Fruit fly (Drosophila melanogaster) whole organism, embryonic: Measurements from ENCODE around the gene Ppt2.

Experiments
- Awh ChIP-seq: fragments of 200-800 bp; sonication (Bioruptor generic); IDR thresholded peaks from 2 replicates; pipeline ENCODE4, ENCODE4 v1.3.6; 2022; ENCODE audit warnings: missing biosample characterization, missing genetic modification characterization
- B-H2 ChIP-seq: fragments of 200-800 bp; sonication (Bioruptor generic); optimal IDR thresholded peaks from 2 replicates; lab custom pipeline; 2018; ENCODE audit warnings: missing biosample characterization, mild to moderate bottlenecking, missing genetic modification characterization
- CG11504 ChIP-seq: fragments of 200-800 bp; sonication (Bioruptor generic); optimal IDR thresholded peaks from 3 replicates; lab custom pipeline; 2019; ENCODE audit warnings: missing biosample characterization, mild to moderate bottlenecking, missing genetic modification characterization, moderate library complexity
- CG14667 ChIP-seq: fragments of 200-800 bp; sonication (Bioruptor generic); IDR thresholded peaks from 2 replicates; pipeline ENCODE4 v1.3.6; 2022; ENCODE audit warnings: missing biosample characterization, missing genetic modification characterization
- CG14965 ChIP-seq: fragments of 200-800 bp; sonication (Bioruptor generic); optimal IDR thresholded peaks from 2 replicates; lab custom pipeline; 2016; ENCODE audit warnings: missing biosample characterization, missing genetic modification characterization, borderline replicate concordance
- CG1529 ChIP-seq: fragments of 200-800 bp; sonication (Bioruptor generic); optimal IDR thresholded peaks from 3 replicates; lab custom pipeline; 2018; ENCODE audit warnings: missing biosample characterization, missing genetic modification characterization
- CG15601 ChIP-seq: fragments of 200-800 bp; sonication (Bioruptor generic); optimal IDR thresholded peaks from 3 replicates; lab custom pipeline; 2019; ENCODE audit warnings: missing biosample characterization, mild to moderate bottlenecking, missing genetic modification characterization, moderate library complexity
- CG16813 ChIP-seq: fragments of 200-800 bp; sonication (Bioruptor generic); IDR thresholded peaks from 3 replicates; pipeline ENCODE4 v1.3.6; 2022; ENCODE audit warnings: missing biosample characterization, missing genetic modification characterization; ENCODE audit not compliant: partially characterized antibody
- CG18599 ChIP-seq: fragments of 200-800 bp; sonication (Bioruptor generic); optimal IDR thresholded peaks from 3 replicates; lab custom pipeline; 2017; ENCODE audit warnings: missing biosample characterization, missing genetic modification characterization, mild to moderate bottlenecking, moderate library complexity, missing genetic modification reagents
- CG18764 ChIP-seq: fragments of 200-800 bp; sonication (Bioruptor generic); optimal IDR thresholded peaks from 3 replicates; lab custom pipeline; 2016; ENCODE audit warnings: missing biosample characterization, missing genetic modification characterization
- CG2199 ChIP-seq: fragments of 200-800 bp; sonication (Bioruptor generic); IDR thresholded peaks from 3 replicates; pipeline ENCODE4 v1.3.6; 2022; ENCODE audit warnings: missing biosample characterization, missing genetic modification characterization
- CG32532 ChIP-seq: fragments of 200-800 bp; sonication (Bioruptor generic); IDR thresholded peaks from 2 replicates; pipeline ENCODE4 v1.3.6; 2022; ENCODE audit warnings: missing biosample characterization, missing genetic modification characterization
- CG3281 ChIP-seq: fragments of 200-800 bp; sonication (Bioruptor generic); optimal IDR thresholded peaks from 3 replicates; lab custom pipeline; 2017; ENCODE audit warnings: missing biosample characterization, mild to moderate bottlenecking, missing genetic modification characterization
- CG5953 ChIP-seq: fragments of 200-800 bp; sonication (Bioruptor generic); IDR thresholded peaks from 2 replicates; pipeline ENCODE4 v1.3.6; 2022; ENCODE audit warnings: missing biosample characterization, missing genetic modification characterization
- CG7271 ChIP-seq: fragments of 200-800 bp; sonication (Bioruptor generic); optimal IDR thresholded peaks from 2 replicates; lab custom pipeline; 2018; ENCODE audit warnings: missing biosample characterization, mild to moderate bottlenecking, missing genetic modification characterization, moderate library complexity
- CG7963 ChIP-seq: fragments of 200-800 bp; sonication (Bioruptor generic); IDR thresholded peaks from 3 replicates; pipeline ENCODE4 v1.3.6; 2022; ENCODE audit warnings: missing biosample characterization, missing genetic modification characterization; ENCODE audit not compliant: partially characterized antibody
- CG8290 ChIP-seq, 3 experiments: fragments of 200-800 bp; sonication (Bioruptor generic); optimal IDR thresholded peaks; 2 replicates each; lab custom pipeline; 2016 to 2019; ENCODE audit warnings: missing biosample characterization in 3 of 3, missing genetic modification characterization in 3 of 3, mild to moderate bottlenecking in 2 of 3, moderate library complexity in 1 of 3
- CG9932 ChIP-seq: fragments of 200-800 bp; sonication (Bioruptor generic); IDR thresholded peaks from 2 replicates; pipeline ENCODE4 v1.3.6; 2022; ENCODE audit warnings: missing biosample characterization, missing genetic modification characterization
- CHES-1-like ChIP-seq: fragments of 200-800 bp; sonication (Bioruptor generic); optimal IDR thresholded peaks from 2 replicates; lab custom pipeline; 2016; ENCODE audit warnings: missing biosample characterization, missing genetic modification characterization
- CTCF ChIP-seq: fragments of 200-800 bp; sonication (Bioruptor generic); optimal IDR thresholded peaks from 2 replicates; lab custom pipeline; 2017; ENCODE audit warnings: missing biosample characterization, mild to moderate bottlenecking, missing genetic modification characterization, moderate library complexity
- Dfd ChIP-seq, 2 experiments: fragments of >200 bp; optimal IDR thresholded peaks; 2 replicates each; lab custom pipeline; 2017; ENCODE audit warnings: missing biosample characterization in 2 of 2, missing genetic modification characterization in 2 of 2
- Ets97D ChIP-seq: fragments of 200-800 bp; sonication (Bioruptor generic); optimal IDR thresholded peaks from 3 replicates; lab custom pipeline; 2016; ENCODE audit warnings: missing biosample characterization, missing genetic modification characterization
- Gug ChIP-seq: fragments of 200-800 bp; sonication (Bioruptor generic); IDR thresholded peaks from 4 replicates; pipeline ENCODE4 v1.3.6; 2022; ENCODE audit warnings: missing biosample characterization, missing genetic modification characterization
- Kr ChIP-seq: fragments of 200-800 bp; sonication (Bioruptor generic); optimal IDR thresholded peaks from 2 replicates; lab custom pipeline; 2017; ENCODE audit warnings: missing biosample characterization, mild to moderate bottlenecking, missing genetic modification characterization
- Side ChIP-seq: fragments of 200-800 bp; sonication (Bioruptor generic); optimal IDR thresholded peaks from 2 replicates; lab custom pipeline; 2016; ENCODE audit warnings: missing biosample characterization, missing genetic modification characterization
- Sry-β ChIP-seq: fragments of 200-800 bp; sonication (Bioruptor generic); optimal IDR thresholded peaks from 2 replicates; lab custom pipeline; 2018; ENCODE audit warnings: missing biosample characterization, mild to moderate bottlenecking, missing genetic modification characterization, moderate library complexity
- YL-1 ChIP-seq: fragments of 200-800 bp; sonication (Bioruptor generic); optimal IDR thresholded peaks from 3 replicates; lab custom pipeline; 2017; ENCODE audit warnings: missing biosample characterization, mild to moderate bottlenecking, missing genetic modification characterization
- abd-A ChIP-seq: fragments of 200-800 bp; sonication (Bioruptor generic); optimal IDR thresholded peaks from 3 replicates; lab custom pipeline; 2019; ENCODE audit warnings: missing biosample characterization, mild to moderate bottlenecking, missing genetic modification characterization, moderate library complexity
- al ChIP-seq: fragments of 200-800 bp; sonication (Bioruptor generic); IDR thresholded peaks from 2 replicates; pipeline ENCODE4 v1.3.6; 2022; ENCODE audit warnings: missing biosample characterization, missing genetic modification characterization
- ap ChIP-seq: fragments of 200-800 bp; sonication (Bioruptor generic); IDR thresholded peaks from 2 replicates; pipeline ENCODE4 v1.3.6; 2022; ENCODE audit warnings: missing biosample characterization, missing genetic modification characterization
- ato ChIP-seq: fragments of 200-800 bp; sonication (Bioruptor generic); IDR thresholded peaks from 2 replicates; pipeline ENCODE4 v1.3.6; 2022; ENCODE audit warnings: missing biosample characterization, missing genetic modification characterization; ENCODE audit not compliant: partially characterized antibody
- bab2 ChIP-seq: fragments of 200-800 bp; sonication (Bioruptor generic); optimal IDR thresholded peaks from 2 replicates; lab custom pipeline; 2016; ENCODE audit warnings: missing biosample characterization, missing genetic modification characterization
- btn ChIP-seq: fragments of 200-800 bp; sonication (Bioruptor generic); optimal IDR thresholded peaks from 2 replicates; lab custom pipeline; 2016; ENCODE audit warnings: missing biosample characterization, missing genetic modification characterization
- dati ChIP-seq: fragments of 200-800 bp; sonication (Bioruptor generic); IDR thresholded peaks from 2 replicates; pipeline ENCODE4 v1.3.6; 2022; ENCODE audit warnings: missing biosample characterization, missing genetic modification characterization
- ewg ChIP-seq: fragments of 200-800 bp; sonication (Bioruptor generic); optimal IDR thresholded peaks from 3 replicates; lab custom pipeline; 2017; ENCODE audit warnings: mild to moderate bottlenecking, missing biosample characterization, missing genetic modification reagents, missing genetic modification characterization
- eyg ChIP-seq: fragments of 200-800 bp; sonication (Bioruptor generic); optimal IDR thresholded peaks from 3 replicates; lab custom pipeline; 2016; ENCODE audit warnings: missing biosample characterization, missing genetic modification characterization
- gcm2 ChIP-seq: fragments of 200-800 bp; sonication (Bioruptor generic); optimal IDR thresholded peaks from 2 replicates; lab custom pipeline; 2016; ENCODE audit warnings: missing biosample characterization, missing genetic modification characterization
- h ChIP-seq: fragments of >200 bp; optimal IDR thresholded peaks from 2 replicates; lab custom pipeline; 2017
- mam ChIP-seq: fragments of 200-800 bp; sonication (Bioruptor generic); optimal IDR thresholded peaks from 3 replicates; lab custom pipeline; 2016; ENCODE audit warnings: missing biosample characterization, missing genetic modification characterization
- onecut ChIP-seq: fragments of 200-800 bp; sonication (Bioruptor generic); IDR thresholded peaks from 2 replicates; pipeline ENCODE4 v1.3.6; 2022; ENCODE audit warnings: missing biosample characterization, missing genetic modification characterization
- pan ChIP-seq, 4 experiments: fragments of >200 bp in 3 of 4; fragments of 200-800 bp in 1 of 4; sonication (Bioruptor generic) in 1 of 4; optimal IDR thresholded peaks in 3 of 4; IDR thresholded peaks in 1 of 4; 2 replicates each; pipeline versions ENCODE4 v1.3.6 to Lab custom; 2017 to 2022; ENCODE audit warnings: missing biosample characterization in 2 of 4, missing genetic modification characterization in 2 of 4, mixed read lengths in 1 of 4
- pita ChIP-seq: fragments of 200-800 bp; sonication (Bioruptor generic); optimal IDR thresholded peaks from 2 replicates; lab custom pipeline; 2017; ENCODE audit warnings: missing biosample characterization, mild to moderate bottlenecking, missing genetic modification characterization
- ro ChIP-seq: fragments of 200-800 bp; sonication (Bioruptor generic); IDR thresholded peaks from 2 replicates; pipeline ENCODE4 v1.3.6; 2022; ENCODE audit warnings: missing biosample characterization, missing genetic modification characterization
- run ChIP-seq: fragments of 200-800 bp; sonication (Bioruptor generic); optimal IDR thresholded peaks from 3 replicates; lab custom pipeline; 2018; ENCODE audit warnings: missing biosample characterization, mild to moderate bottlenecking, missing genetic modification characterization
- sens ChIP-seq: fragments of 200-800 bp; sonication (Bioruptor generic); peaks from one replicate; lab custom pipeline; 2016; ENCODE audit warnings: missing biosample characterization, missing genetic modification characterization
- sens-2 ChIP-seq: fragments of 200-800 bp; sonication (Bioruptor generic); IDR thresholded peaks from 2 replicates; pipeline ENCODE4 v1.3.6; 2022; ENCODE audit warnings: missing biosample characterization, missing genetic modification characterization
- seq ChIP-seq: fragments of 200-800 bp; sonication (Bioruptor generic); IDR thresholded peaks from 2 replicates; pipeline ENCODE4 v1.3.6; 2022; ENCODE audit warnings: missing biosample characterization, missing genetic modification characterization
- sna ChIP-seq: fragments of 200-800 bp; sonication (Bioruptor generic); IDR thresholded peaks from 2 replicates; pipeline ENCODE4 v1.3.6; 2022; ENCODE audit warnings: missing biosample characterization, missing genetic modification characterization; ENCODE audit not compliant: partially characterized antibody
- stc ChIP-seq: fragments of 200-800 bp; sonication (Bioruptor generic); IDR thresholded peaks from 2 replicates; pipeline ENCODE4 v1.3.6; 2022; ENCODE audit warnings: missing biosample characterization, missing genetic modification characterization
- tio ChIP-seq: fragments of 200-800 bp; sonication (Bioruptor generic); optimal IDR thresholded peaks from 2 replicates; lab custom pipeline; 2017; ENCODE audit warnings: missing biosample characterization, missing genetic modification characterization, inconsistent platforms

The Ppt2 gene

dm6 chr2L:11268933-11269631, 11.0 kb upstream of the Ppt2 start, which contains the start of gene cmet (continued):
- TF ChIP-seq CG14965 (no peak), Sry-β (GFP tag; lab: Kevin White, UChicago) (no peak), CG18764 (GFP tag; lab: Kevin White, UChicago) (peak; percentile 23), Dfd (GFP tag; optimal IDR thresholded peaks at IDR 0.05; lab: Kevin White, UChicago) (no peak), CHES-1-like (GFP tag; lab: Kevin White, UChicago) (peak; percentile 73), Awh (GFP tag; lab: Robert Waterston, UW) (no peak), btn (GFP tag; lab: Kevin White, UChicago) (no peak), CG1529 (GFP tag; lab: Kevin White, UChicago) (no peak), CG5953 (GFP tag; lab: Robert Waterston, UW) (no peak), pan (optimal IDR thresholded peaks at IDR 0.05; lab: Kevin White, UChicago) (no peak), pan (GFP tag; optimal IDR thresholded peaks at IDR 0.05 in 1 of 2, IDR thresholded peaks at IDR 0.05 in 1 of 2) (peak in 1 of 2 experiments; percentile 9), CG15601 (tag; lab: Kevin White, UChicago) (peak; percentile 43), run (no peak), ewg (GFP tag; lab: Kevin White, UChicago) (peak; percentile 30), CG2199 (GFP tag; lab: Robert Waterston, UW) (no peak), Side (GFP tag; lab: Kevin White, UChicago) (peak; percentile 42), CG3281 (GFP tag; lab: Kevin White, UChicago) (no peak), CTCF (no peak), gcm2 (GFP tag; lab: Kevin White, UChicago) (no peak), CG7963 (GFP tag; lab: Robert Waterston, UW) (peak; percentile 97), ap (GFP tag; lab: Robert Waterston, UW) (no peak), ato (GFP tag; lab: Robert Waterston, UW) (peak; percentile 97), onecut (GFP tag; lab: Robert Waterston, UW) (no peak), al (GFP tag; lab: Robert Waterston, UW) (peak; percentile 41; the same call in 1 of the 2 replicates), mam (GFP tag; lab: Kevin White, UChicago) (peak; percentile 78), Ets97D (GFP tag; lab: Kevin White, UChicago) (peak; percentile 79), CG8290 (GFP tag; optimal IDR thresholded peaks at IDR 0.05; lab: Kevin White, UChicago) (peak; percentile 16), CG8290 (tag; optimal IDR thresholded peaks at IDR 0.05; lab: Kevin White, UChicago) (no peak), eyg (GFP tag; lab: Kevin White, UChicago) (peak; percentile 44), CG7271 (tag; lab: Kevin White, UChicago) (no peak), CG32532 (peak; percentile 71), B-H2 (GFP tag; lab: Kevin White, UChicago) (peak; percentile 12), tio (GFP tag; lab: Kevin White, UChicago) (peak; percentile 50), ro (no peak), sens (peak; percentile 93), CG16813 (GFP tag; lab: Robert Waterston, UW) (peak; percentile 92), CG9932 (GFP tag; lab: Robert Waterston, UW) (peak; percentile 75), CG14667 (GFP tag; lab: Robert Waterston, UW) (no peak), pita (GFP tag; lab: Kevin White, UChicago) (no peak), sens-2 (GFP tag; lab: Robert Waterston, UW) (no peak), CG18599 (GFP tag; lab: Kevin White, UChicago) (peak; percentile 20), seq (no peak), h (lab: Kevin White, UChicago) (no peak), sna (GFP tag; lab: Robert Waterston, UW) (peak; percentile 86), Gug (GFP tag; lab: Robert Waterston, UW) (peak; percentile 47; the same call in 2 of the 4 replicates), abd-A (tag; lab: Kevin White, UChicago) (no peak), Kr (GFP tag; lab: Kevin White, UChicago) (no peak), bab2 (GFP tag; lab: Kevin White, UChicago) (peak; percentile 45), stc (GFP tag; lab: Robert Waterston, UW) (no peak), dati (GFP tag; lab: Robert Waterston, UW) (no peak), YL-1 (GFP tag; lab: Kevin White, UChicago) (no peak), CG11504 (tag; lab: Kevin White, UChicago) (no peak)
